Worm (Caenorhabditis elegans) whole organism, L3 larva: ENCODE results near the gene ric-7.

Source experiments
- R02D3.7 ChIP-seq: fragments of 150-350 bp; optimal IDR thresholded peaks from 2 replicates; lab custom pipeline; 2014; ENCODE audit warnings: missing biosample characterization, missing genetic modification characterization
- ZK546.5 ChIP-seq: sonication (generic microtip); optimal IDR thresholded peaks from 2 replicates; lab custom pipeline; 2017; ENCODE audit warnings: missing biosample characterization, missing genetic modification characterization
- aly-2 ChIP-seq: fragments of 150-350 bp; optimal IDR thresholded peaks from 2 replicates; lab custom pipeline; 2014; ENCODE audit warnings: missing biosample characterization, missing genetic modification characterization
- ama-1 ChIP-seq: fragments of 150-350 bp; optimal IDR thresholded peaks from 2 replicates; lab custom pipeline; 2018
- ceh-16 ChIP-seq: sonication (generic microtip); optimal IDR thresholded peaks from 2 replicates; lab custom pipeline; 2017; ENCODE audit warnings: missing biosample characterization, missing genetic modification characterization
- ceh-28 ChIP-seq: fragments of 150-350 bp; optimal IDR thresholded peaks from 2 replicates; lab custom pipeline; 2014; ENCODE audit warnings: missing biosample characterization, missing genetic modification reagents, missing genetic modification characterization
- ceh-9 ChIP-seq: sonication (generic microtip); optimal IDR thresholded peaks from 2 replicates; lab custom pipeline; 2018; ENCODE audit warnings: missing biosample characterization, missing genetic modification characterization
- daf-12 ChIP-seq: fragments of 150-350 bp; optimal IDR thresholded peaks from 2 replicates; lab custom pipeline; 2014; ENCODE audit warnings: missing biosample characterization, missing genetic modification reagents, missing genetic modification characterization
- egl-27 ChIP-seq: sonication (generic microtip); optimal IDR thresholded peaks from 4 replicates; lab custom pipeline; 2017; ENCODE audit warnings: missing biosample characterization, missing genetic modification reagents, missing genetic modification characterization
- egl-5 ChIP-seq: fragments of 150-350 bp; optimal IDR thresholded peaks from 2 replicates; lab custom pipeline; 2017; ENCODE audit warnings: missing biosample characterization, missing genetic modification reagents, missing genetic modification characterization, inconsistent platforms
- elt-1 ChIP-seq: fragments of 150-350 bp; optimal IDR thresholded peaks from 2 replicates; lab custom pipeline; 2014; ENCODE audit warnings: missing biosample characterization, missing genetic modification characterization
- elt-2 ChIP-seq: sonication (generic microtip); optimal IDR thresholded peaks from 2 replicates; lab custom pipeline; 2016; ENCODE audit warnings: missing genetic modification reagents, mild to moderate bottlenecking, missing genetic modification characterization, missing compliant biosample characterization
- eor-1 ChIP-seq, 2 experiments: fragments of 150-350 bp; optimal IDR thresholded peaks; 2 replicates each; lab custom pipeline; 2014 to 2018; ENCODE audit warnings: missing biosample characterization in 2 of 2, missing genetic modification characterization in 2 of 2
- fkh-10 ChIP-seq: sonication (generic microtip); optimal IDR thresholded peaks from 2 replicates; lab custom pipeline; 2017; ENCODE audit warnings: missing biosample characterization, missing genetic modification reagents, missing genetic modification characterization
- fkh-2 ChIP-seq: fragments of 150-350 bp; optimal IDR thresholded peaks from 2 replicates; lab custom pipeline; 2014; ENCODE audit warnings: missing biosample characterization, missing genetic modification reagents, missing genetic modification characterization
- fos-1 ChIP-seq: fragments of 150-350 bp; optimal IDR thresholded peaks from 2 replicates; lab custom pipeline; 2014; ENCODE audit warnings: missing biosample characterization, missing genetic modification characterization
- hmg-11 ChIP-seq: sonication (generic microtip); optimal IDR thresholded peaks from 2 replicates; lab custom pipeline; 2016; ENCODE audit warnings: missing genetic modification characterization, missing compliant biosample characterization
- jun-1 ChIP-seq: fragments of 150-350 bp; optimal IDR thresholded peaks from 2 replicates; lab custom pipeline; 2014; ENCODE audit warnings: missing biosample characterization, missing genetic modification reagents, missing genetic modification characterization
- lin-15B ChIP-seq: fragments of 150-350 bp; optimal IDR thresholded peaks from 2 replicates; lab custom pipeline; 2014; ENCODE audit warnings: missing biosample characterization, missing genetic modification characterization
- lin-39 ChIP-seq: fragments of 150-350 bp; optimal IDR thresholded peaks from 2 replicates; lab custom pipeline; 2018; ENCODE audit warnings: missing biosample characterization, missing genetic modification reagents, missing genetic modification characterization
- lsy-12 ChIP-seq: sonication (generic microtip); optimal IDR thresholded peaks from 2 replicates; lab custom pipeline; 2016; ENCODE audit warnings: mild to moderate bottlenecking, missing genetic modification characterization, missing compliant biosample characterization
- mdl-1 ChIP-seq: fragments of 150-350 bp; optimal IDR thresholded peaks from 2 replicates; lab custom pipeline; 2014; ENCODE audit warnings: missing biosample characterization, missing genetic modification characterization
- mml-1 ChIP-seq: fragments of 150-350 bp; sonication (generic microtip); optimal IDR thresholded peaks from 3 replicates; lab custom pipeline; 2014; ENCODE audit warnings: missing biosample characterization, missing genetic modification characterization
- nfya-1 ChIP-seq: sonication (generic microtip); optimal IDR thresholded peaks from 2 replicates; lab custom pipeline; 2017; ENCODE audit warnings: missing genetic modification characterization, mild to moderate bottlenecking, missing compliant biosample characterization, antibody characterized with exemption, moderate library complexity; ENCODE audit not compliant: insufficient read depth
- nhr-11 ChIP-seq: fragments of 150-350 bp; optimal IDR thresholded peaks from 2 replicates; lab custom pipeline; 2014; ENCODE audit warnings: missing biosample characterization, missing genetic modification characterization
- nhr-12 ChIP-seq: fragments of 150-350 bp; optimal IDR thresholded peaks from 2 replicates; lab custom pipeline; 2014; ENCODE audit warnings: missing biosample characterization, missing genetic modification characterization
- nhr-23 ChIP-seq: fragments of 150-350 bp; optimal IDR thresholded peaks from 2 replicates; lab custom pipeline; 2014; ENCODE audit warnings: missing biosample characterization, missing genetic modification reagents, missing genetic modification characterization
- nhr-237 ChIP-seq: fragments of 150-350 bp; optimal IDR thresholded peaks from 2 replicates; lab custom pipeline; 2014; ENCODE audit warnings: missing biosample characterization, missing genetic modification characterization
- nhr-25 ChIP-seq: sonication (generic microtip); optimal IDR thresholded peaks from 2 replicates; lab custom pipeline; 2017; ENCODE audit warnings: missing biosample characterization, missing genetic modification characterization
- nhr-28 ChIP-seq: fragments of 150-350 bp; optimal IDR thresholded peaks from 2 replicates; lab custom pipeline; 2014; ENCODE audit warnings: missing biosample characterization, missing genetic modification characterization
- nhr-67 ChIP-seq: fragments of 150-350 bp; optimal IDR thresholded peaks from 2 replicates; lab custom pipeline; 2014; ENCODE audit warnings: missing biosample characterization, missing genetic modification characterization
- nhr-76 ChIP-seq: fragments of 150-350 bp; sonication (generic microtip); optimal IDR thresholded peaks from 5 replicates; lab custom pipeline; 2014; ENCODE audit warnings: missing biosample characterization, missing genetic modification characterization
- nhr-77 ChIP-seq: fragments of 150-350 bp; optimal IDR thresholded peaks from 2 replicates; lab custom pipeline; 2014; ENCODE audit warnings: missing biosample characterization, missing genetic modification characterization
- pha-4 ChIP-seq: fragments of 150-350 bp; optimal IDR thresholded peaks from 2 replicates; lab custom pipeline; 2014; ENCODE audit warnings: missing biosample characterization, missing genetic modification reagents, missing genetic modification characterization
- pqm-1 ChIP-seq: fragments of 150-350 bp; optimal IDR thresholded peaks from 2 replicates; lab custom pipeline; 2017; ENCODE audit warnings: missing biosample characterization, missing genetic modification characterization, inconsistent platforms
- sea-2 ChIP-seq: fragments of 150-350 bp; sonication (generic microtip); optimal IDR thresholded peaks from 4 replicates; lab custom pipeline; 2014; ENCODE audit warnings: missing biosample characterization, missing genetic modification reagents, missing genetic modification characterization
- skn-1 ChIP-seq: fragments of 150-350 bp; optimal IDR thresholded peaks from 2 replicates; lab custom pipeline; 2014; ENCODE audit warnings: missing biosample characterization, missing genetic modification characterization
- snpc-4 ChIP-seq: fragments of 150-350 bp; optimal IDR thresholded peaks from 2 replicates; lab custom pipeline; 2014; ENCODE audit warnings: missing biosample characterization, missing genetic modification characterization
- tbx-2 ChIP-seq: sonication (generic microtip); optimal IDR thresholded peaks from 2 replicates; lab custom pipeline; 2016; ENCODE audit warnings: mild to moderate bottlenecking, missing genetic modification characterization, missing compliant biosample characterization
- unc-39 ChIP-seq: sonication (generic microtip); optimal IDR thresholded peaks from 4 replicates; lab custom pipeline; 2017; ENCODE audit warnings: missing biosample characterization, missing genetic modification characterization
- unc-62 ChIP-seq: fragments of 150-350 bp; sonication (generic microtip); optimal IDR thresholded peaks from 4 replicates; lab custom pipeline; 2014; ENCODE audit warnings: missing biosample characterization, missing genetic modification reagents, missing genetic modification characterization
- zag-1 ChIP-seq: fragments of 150-350 bp; optimal IDR thresholded peaks from 2 replicates; lab custom pipeline; 2014; ENCODE audit warnings: missing biosample characterization, missing genetic modification characterization
- ztf-11 ChIP-seq: fragments of 150-350 bp; optimal IDR thresholded peaks from 2 replicates; lab custom pipeline; 2014; ENCODE audit warnings: missing biosample characterization, missing genetic modification characterization
- ztf-4 ChIP-seq: fragments of 150-350 bp; optimal IDR thresholded peaks from 2 replicates; lab custom pipeline; 2014; ENCODE audit warnings: missing biosample characterization, missing genetic modification characterization

Gene ric-7

DNA sequence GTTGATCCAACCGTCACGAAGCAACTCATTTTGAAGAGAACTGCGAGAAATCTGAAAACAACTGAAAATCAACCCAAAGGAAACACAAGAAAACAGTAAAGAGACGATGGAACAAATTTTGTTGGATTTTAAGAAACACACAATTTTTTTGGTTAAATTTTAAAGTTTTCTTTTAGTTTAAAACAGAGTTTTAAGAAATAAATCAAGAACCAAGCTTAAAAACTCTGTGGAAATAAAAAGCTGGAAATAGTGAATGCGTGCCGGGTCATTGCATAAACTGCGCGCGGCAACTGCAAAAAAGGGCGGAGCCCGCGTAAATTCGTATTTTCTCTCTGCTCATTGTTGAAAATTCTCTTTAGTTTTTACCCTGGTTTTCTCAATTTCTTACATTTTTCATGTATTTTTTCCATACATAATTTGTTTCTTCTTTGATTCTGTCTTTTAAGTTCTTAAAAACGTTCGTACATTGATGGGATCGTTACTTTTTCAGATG is 43.7 kb downstream of the ric-7 start, which contains the start of the genes algn-13 and R10D12.13 (continued):
- TF ChIP-seq tbx-2 (tag; lab: Kevin White, UChicago) = no peak
- peak; percentile 91 for TF ChIP-seq hmg-11 (tag; lab: Kevin White, UChicago)
- no peak for TF ChIP-seq fkh-10 (GFP tag; lab: Kevin White, UChicago)
- no peak for TF ChIP-seq nhr-28 (tag; lab: Kevin White, UChicago)
- TF ChIP-seq daf-12 (tag; lab: Kevin White, UChicago) = no peak
- no peak for TF ChIP-seq mdl-1 (tag; lab: Kevin White, UChicago)
- no peak for TF ChIP-seq ceh-28
- TF ChIP-seq ztf-4 (tag; lab: Kevin White, UChicago) = no peak
- peak; percentile 46 for TF ChIP-seq R02D3.7
- no peak for TF ChIP-seq mml-1
- no peak for TF ChIP-seq elt-1 (tag; lab: Kevin White, UChicago)
- no peak for TF ChIP-seq fkh-2 (tag; lab: Kevin White, UChicago)
- TF ChIP-seq unc-62 (GFP tag; lab: Kevin White, UChicago) = no peak
- no peak for TF ChIP-seq nhr-237 (tag; lab: Kevin White, UChicago)
- no peak for TF ChIP-seq ceh-9 (tag; lab: Kevin White, UChicago)
- no peak for TF ChIP-seq lin-39 (tag; lab: Kevin White, UChicago)
- TF ChIP-seq lin-15B = peak; percentile 35
- peak; percentile 27 for TF ChIP-seq skn-1 (tag; lab: Kevin White, UChicago)
- no peak for TF ChIP-seq nhr-25
- TF ChIP-seq zag-1 (tag; lab: Kevin White, UChicago) = no peak
- no peak for TF ChIP-seq lsy-12 (tag; lab: Kevin White, UChicago)
- no peak for TF ChIP-seq nhr-67 (tag; lab: Kevin White, UChicago)
- TF ChIP-seq fos-1 = no peak
- no peak for TF ChIP-seq egl-27 (tag; lab: Kevin White, UChicago)
- no peak for TF ChIP-seq egl-5 (tag; lab: Kevin White, UChicago)
- no peak for TF ChIP-seq aly-2 (tag; lab: Kevin White, UChicago)
- peak; percentile 41 for TF ChIP-seq elt-2

DNA sequence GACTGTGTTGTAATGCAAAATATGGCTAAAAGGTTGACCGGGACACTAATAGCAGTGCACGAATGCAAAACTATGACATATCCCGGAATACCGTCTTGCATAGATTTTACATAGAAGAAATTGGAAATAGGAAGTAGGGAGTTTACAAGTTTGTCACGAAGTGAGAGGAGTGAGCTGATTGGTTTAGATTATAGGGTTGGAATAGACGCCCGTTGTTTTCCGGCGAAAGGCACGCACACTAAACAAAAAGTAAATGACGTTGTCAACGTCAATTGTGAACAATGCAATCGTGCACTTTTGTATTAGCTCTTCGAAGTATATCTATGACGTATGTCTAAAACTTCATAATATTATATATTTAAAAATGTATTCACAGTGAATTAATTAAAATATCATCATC is 44.8 kb downstream of the ric-7 start, which contains the start of gene srh-24:
srh-24 (minus strand) TSS at position 101 of the 400 bp plus-strand sequence.
- TF ChIP-seq egl-27 (tag; lab: Kevin White, UChicago) (no peak), lin-39 (tag; lab: Kevin White, UChicago) (no peak), snpc-4 (no peak)

DNA sequence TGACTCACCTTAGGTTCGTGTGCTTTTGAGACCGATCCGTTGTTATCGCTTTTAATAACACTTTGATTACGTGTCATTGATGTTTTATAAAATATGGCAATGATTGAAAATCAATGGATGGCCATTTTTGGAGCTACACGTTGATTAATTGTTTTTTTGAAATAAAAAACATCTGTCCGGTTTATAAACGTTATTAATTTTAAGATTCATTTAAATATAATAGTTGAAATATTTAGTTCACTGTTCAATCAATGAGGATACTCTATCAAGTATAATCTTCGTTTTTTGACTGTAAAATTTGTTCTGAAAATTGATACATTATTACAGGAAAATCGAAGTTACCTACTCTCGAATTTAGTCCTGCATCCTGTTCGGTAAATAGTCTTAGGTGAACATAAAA is 47.5 kb downstream of the ric-7 start, which contains the start of gene R10D12.10:
R10D12.10 (minus strand) TSS at position 101 of the 400 bp plus-strand sequence.
- TF ChIP-seq unc-39 (tag; lab: Kevin White, UChicago) (no peak), nhr-77 (tag; lab: Kevin White, UChicago) (no peak), sea-2 (GFP tag; lab: Kevin White, UChicago) (no peak), ceh-9 (tag; lab: Kevin White, UChicago) (no peak), egl-5 (tag; lab: Kevin White, UChicago) (no peak), tbx-2 (tag; lab: Kevin White, UChicago) (no peak), zag-1 (tag; lab: Kevin White, UChicago) (no peak), elt-2 (no peak), eor-1 (tag; optimal IDR thresholded peaks at IDR 0.05; lab: Kevin White, UChicago) (no peak), ceh-16 (tag; lab: Kevin White, UChicago) (no peak), ztf-11 (no peak)

DNA sequence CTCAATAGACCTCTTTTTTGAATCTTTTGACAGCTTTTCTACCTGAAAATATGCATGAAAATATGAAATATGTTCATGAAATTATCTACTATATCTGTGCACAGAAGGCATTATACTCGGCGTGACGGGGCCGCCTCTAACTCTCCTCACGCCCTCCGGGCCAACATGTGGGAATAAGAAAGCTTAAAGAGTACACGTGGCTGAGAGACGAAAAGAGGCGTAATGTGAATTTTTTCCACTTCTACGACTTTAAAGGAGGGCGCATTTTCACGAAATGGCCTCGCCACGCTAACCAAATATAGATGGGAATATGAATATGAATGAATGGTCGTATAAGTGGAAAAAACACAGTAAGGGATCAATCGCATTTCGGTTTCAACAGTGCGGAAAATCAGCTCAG is 48.0 kb downstream of the ric-7 start:
- no peak for TF ChIP-seq pqm-1 (tag; lab: Kevin White, UChicago)
- TF ChIP-seq jun-1 (tag; lab: Kevin White, UChicago) = no peak
- no peak for TF ChIP-seq nhr-23
- no peak for TF ChIP-seq nhr-76 (tag; lab: Kevin White, UChicago)
- no peak for TF ChIP-seq nfya-1 (tag; lab: Kevin White, UChicago)
- TF ChIP-seq egl-5 (tag; lab: Kevin White, UChicago) = no peak
- TF ChIP-seq nhr-11 (tag; lab: Kevin White, UChicago) = no peak
- no peak for TF ChIP-seq fos-1
- no peak for TF ChIP-seq ZK546.5 (tag; lab: Kevin White, UChicago)
- TF ChIP-seq sea-2 (GFP tag; lab: Kevin White, UChicago) = no peak
- TF ChIP-seq lin-15B = no peak
- TF ChIP-seq elt-1 (tag; lab: Kevin White, UChicago) = no peak
- no peak for TF ChIP-seq pha-4
- TF ChIP-seq unc-39 (tag; lab: Kevin White, UChicago) = no peak
- no peak for TF ChIP-seq mdl-1 (tag; lab: Kevin White, UChicago)
- TF ChIP-seq fkh-10 (GFP tag; lab: Kevin White, UChicago) = no peak
- TF ChIP-seq nhr-12 (tag; lab: Kevin White, UChicago) = no peak
- TF ChIP-seq ama-1 = no peak
- no peak for TF ChIP-seq fkh-2 (tag; lab: Kevin White, UChicago)
- no peak for TF ChIP-seq skn-1 (tag; lab: Kevin White, UChicago)
